Worm (Caenorhabditis elegans): ENCODE data around the gene F26F4.2.

DNA sequence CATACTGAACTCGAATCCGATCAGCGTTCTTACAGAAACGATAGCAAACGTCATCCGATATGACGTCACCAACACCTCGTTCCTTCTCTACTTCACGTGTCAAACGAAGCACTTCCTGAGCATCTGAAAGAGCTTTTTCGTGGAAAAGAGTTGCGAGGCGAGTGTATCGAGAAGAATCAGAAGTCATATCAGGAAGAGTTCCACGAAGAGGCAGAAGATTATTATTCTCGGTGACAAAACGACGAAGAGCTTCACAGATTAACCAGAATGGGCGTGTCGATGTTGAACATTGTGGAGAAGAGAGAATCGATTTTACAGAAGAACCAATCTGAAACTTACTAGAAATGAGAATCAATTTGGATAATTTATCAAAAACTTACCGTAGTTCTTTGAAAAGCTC, 7.8 kb downstream of the F26F4.2 start:
- no peak for TF ChIP-seq elt-4 (tag; optimal IDR thresholded peaks at IDR 0.05)
- TF ChIP-seq hlh-30 (tag; optimal IDR thresholded peaks at IDR 0.05; ENCODE audit: insufficient read depth): no peak
- no peak for TF ChIP-seq ama-1 (optimal IDR thresholded peaks at IDR 0.05)
